Worm (Caenorhabditis elegans): Measurements from ENCODE around the gene mys-1.

Gene mys-1

DNA sequence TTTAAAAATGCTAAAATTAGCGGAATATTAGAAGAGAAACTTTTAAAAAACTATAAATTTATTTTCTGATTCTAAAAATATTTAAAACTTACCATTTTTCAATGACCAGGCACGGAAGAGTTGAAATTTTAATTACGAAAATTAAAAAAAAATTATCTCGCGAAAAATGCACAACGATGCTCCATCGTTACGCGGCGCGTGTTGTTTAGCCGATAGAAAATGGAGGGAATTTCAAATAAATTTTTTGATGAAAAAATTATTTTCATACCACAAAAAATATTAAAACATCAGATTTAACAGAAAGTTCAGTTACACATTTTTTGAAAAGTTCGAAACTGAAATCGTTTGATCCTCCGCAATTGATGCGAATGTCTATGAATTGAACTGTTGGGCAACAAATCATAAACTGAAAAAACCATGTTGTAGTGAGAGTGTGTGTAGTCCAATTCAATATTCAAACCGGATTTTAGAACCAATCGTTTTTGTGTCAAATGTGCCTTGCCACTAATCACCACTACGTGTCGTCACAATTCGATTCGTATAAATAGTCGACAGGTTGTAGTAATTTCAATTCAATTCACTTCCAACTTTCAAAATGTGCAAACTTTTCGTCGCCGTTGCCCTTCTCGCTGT, 33.2 kb downstream of the mys-1 start, which contains the start of the genes tofu-2 and spig-1:
TSS of gene tofu-2 (minus strand) at position 116 of the 633 bp plus-strand sequence.
TSS of gene spig-1 (plus strand) at position 583 of the 633 bp plus-strand sequence.
- TF ChIP-seq cey-2 (tag; optimal IDR thresholded peaks at IDR 0.05; ENCODE audit: borderline replicate concordance, insufficient read depth): no peak
- TF ChIP-seq dpl-1 (GFP tag; optimal IDR thresholded peaks at IDR 0.05): no peak
- TF ChIP-seq Y48G9A.11 (GFP tag; IDR thresholded peaks at IDR 0.05): peak; percentile 96

DNA sequence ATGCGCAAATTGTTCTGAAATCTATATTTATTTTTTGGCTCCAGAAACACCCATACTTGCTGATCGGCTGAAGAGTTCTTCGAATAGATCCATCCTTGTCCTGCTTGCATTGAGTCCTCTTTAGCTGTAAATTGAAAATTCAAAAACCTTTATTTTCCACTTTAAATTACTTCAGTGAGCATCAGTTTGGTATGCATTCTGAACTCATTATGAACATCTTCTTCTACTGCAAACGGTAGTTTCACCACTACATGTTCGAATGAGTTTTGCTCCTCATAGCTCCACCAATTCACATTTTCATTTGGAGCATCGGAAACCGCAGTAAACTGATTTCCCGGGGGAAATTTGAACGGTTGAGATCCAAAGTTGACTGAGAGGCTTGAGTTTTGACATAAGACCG, 34.3 kb downstream of the mys-1 start:
- TF ChIP-seq hlh-30 (tag; optimal IDR thresholded peaks at IDR 0.05; ENCODE audit: insufficient read depth): no peak
- no peak for TF ChIP-seq snpc-4 (tag; optimal IDR thresholded peaks at IDR 0.05)
- no peak for TF ChIP-seq pha-4 (GFP tag; IDR thresholded peaks at IDR 0.05)
- no peak for TF ChIP-seq pha-4 (tag; optimal IDR thresholded peaks at IDR 0.05)
- TF ChIP-seq lin-39 (tag; optimal IDR thresholded peaks at IDR 0.05): no peak
- no peak for TF ChIP-seq lin-38 (GFP tag; IDR thresholded peaks at IDR 0.05)
- no peak for TF ChIP-seq R02D3.7 (tag; optimal IDR thresholded peaks at IDR 0.05)
- no peak for TF ChIP-seq D1046.2 (GFP tag; IDR thresholded peaks at IDR 0.05)
- TF ChIP-seq egl-43 (GFP tag; IDR thresholded peaks at IDR 0.05): no peak
- TF ChIP-seq ceh-82 (tag; optimal IDR thresholded peaks at IDR 0.05): no peak
- no peak for TF ChIP-seq mep-1 (tag; optimal IDR thresholded peaks at IDR 0.05)
- no peak for TF ChIP-seq daf-12 (tag; optimal IDR thresholded peaks at IDR 0.05)
- TF ChIP-seq nhr-42 (GFP tag; IDR thresholded peaks at IDR 0.05): no peak
- no peak for TF ChIP-seq Y48G9A.11 (GFP tag; IDR thresholded peaks at IDR 0.05)
- peak in 1 of 2 experiments; percentile 92 for TF ChIP-seq unc-62 (GFP tag; optimal IDR thresholded peaks at IDR 0.05 in 1 of 2)
- TF ChIP-seq unc-62 (tag; optimal IDR thresholded peaks at IDR 0.05): no peak
- no peak for TF ChIP-seq madf-5 (GFP tag; IDR thresholded peaks at IDR 0.05)
- no peak for TF ChIP-seq ceh-32 (tag; optimal IDR thresholded peaks at IDR 0.05; ENCODE audit: poor library complexity)
- TF ChIP-seq aha-1 (tag): peak; percentile 27

DNA sequence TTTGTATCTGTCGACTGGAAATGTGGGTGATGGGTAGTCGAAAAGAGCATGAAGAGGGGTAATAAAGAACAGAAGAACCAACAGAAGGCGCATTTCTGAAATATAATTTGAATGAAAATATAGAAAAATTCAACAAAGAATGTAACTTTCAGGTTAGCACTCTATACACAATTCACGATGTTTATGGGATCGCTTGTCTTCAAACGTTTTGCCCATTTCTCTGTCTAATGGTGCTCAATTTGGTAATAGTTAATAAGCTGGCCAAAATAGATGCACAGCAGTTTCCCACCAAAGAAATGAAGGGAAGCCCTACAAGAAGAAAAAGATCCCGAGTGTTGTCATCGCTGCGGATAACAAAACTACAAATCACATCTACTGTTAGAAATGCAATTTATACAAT, 37.0 kb downstream of the mys-1 start, which contains the start of gene F20A1.8:
TSS of gene F20A1.8 (minus strand) at position 101 of the 400 bp plus-strand sequence.
- TF ChIP-seq rbr-2 (tag; optimal IDR thresholded peaks at IDR 0.05) (no peak), pqm-1 (tag; optimal IDR thresholded peaks at IDR 0.05) (no peak), ztf-7 (tag; optimal IDR thresholded peaks at IDR 0.05) (no peak), ztf-11 (tag; optimal IDR thresholded peaks at IDR 0.05) (no peak), lim-7 (GFP tag; IDR thresholded peaks at IDR 0.05) (no peak), unc-62 (GFP tag; optimal IDR thresholded peaks at IDR 0.05 in 1 of 2) (peak in 1 of 2 experiments; percentile 16), unc-62 (tag; optimal IDR thresholded peaks at IDR 0.05) (no peak), Y48G9A.11 (GFP tag; IDR thresholded peaks at IDR 0.05) (no peak)

DNA sequence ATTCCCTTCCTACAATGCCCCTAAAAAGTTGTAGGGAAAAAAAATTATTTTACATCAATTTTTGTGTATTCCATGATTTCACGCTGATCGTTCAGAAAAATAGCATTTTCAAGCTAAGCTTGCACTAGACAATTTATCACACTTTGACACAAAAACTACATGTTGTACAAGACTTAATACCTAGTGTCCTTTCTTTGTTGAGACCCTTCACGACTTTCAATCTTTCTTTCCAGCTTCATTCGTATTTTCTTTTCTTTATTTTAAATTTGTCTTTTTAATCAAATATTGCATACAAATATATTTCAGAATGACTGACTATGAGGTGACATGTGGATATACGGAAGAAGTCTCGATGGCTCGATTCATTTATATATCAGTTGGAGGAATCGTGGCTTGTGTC, 38.5 kb downstream of the mys-1 start, which contains the start of gene F20A1.2:
TSS of gene F20A1.2 (plus strand) at position 301 of the 400 bp plus-strand sequence.
- no peak for TF ChIP-seq F44E2.7 (GFP tag; IDR thresholded peaks at IDR 0.05)
- TF ChIP-seq lir-3 (tag; optimal IDR thresholded peaks at IDR 0.05): no peak

DNA sequence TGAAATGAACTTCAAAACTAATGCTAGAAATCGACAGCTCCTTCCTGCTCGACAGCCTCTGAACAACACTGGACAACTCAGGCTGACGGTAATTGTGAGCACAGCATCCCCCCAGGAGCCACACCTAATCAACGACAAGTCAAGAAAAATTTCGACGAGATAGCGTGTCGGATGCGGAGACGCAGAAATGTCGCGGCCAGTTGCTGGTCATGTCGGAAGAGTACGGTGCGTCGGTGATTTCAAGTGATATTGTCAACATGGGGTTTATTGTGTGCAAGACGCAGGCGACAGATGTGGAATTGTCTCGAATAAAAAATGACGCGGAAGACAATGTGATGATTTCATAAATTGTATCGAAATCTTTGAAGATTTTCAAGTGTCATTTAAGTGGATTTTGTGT, 48.0 kb downstream of the mys-1 start, which contains the start of gene twk-11:
TSS of gene twk-11 (minus strand) at position 101 of the 400 bp plus-strand sequence.
- TF ChIP-seq snpc-4 (tag; optimal IDR thresholded peaks at IDR 0.05): no peak
- peak; percentile 7 for TF ChIP-seq aha-1 (tag)

All from whole organism, L4 larva.